Fruit fly (Drosophila melanogaster) whole organism, prepupa: ENCODE data around the gene pins.

Experiments
- Blimp-1 ChIP-seq: fragments of 200-800 bp; sonication (Bioruptor generic); optimal IDR thresholded peaks from 3 replicates; lab custom pipeline; 2017; ENCODE audit warnings: missing biosample characterization, missing genetic modification characterization, mild to moderate bottlenecking, moderate library complexity, missing genetic modification reagents
- CG10631 ChIP-seq: fragments of 200-800 bp; sonication (Bioruptor generic); optimal IDR thresholded peaks from 2 replicates; lab custom pipeline; 2016; ENCODE audit warnings: missing biosample characterization, missing genetic modification characterization
- CG10669 ChIP-seq: fragments of 200-800 bp; sonication (Bioruptor generic); optimal IDR thresholded peaks from 3 replicates; lab custom pipeline; 2018; ENCODE audit warnings: missing biosample characterization, mild to moderate bottlenecking, missing genetic modification characterization, moderate library complexity
- CG11294 ChIP-seq: fragments of 200-800 bp; sonication (Bioruptor generic); IDR thresholded peaks from 2 replicates; pipeline ENCODE4 v1.3.6; 2022; ENCODE audit warnings: missing biosample characterization, missing genetic modification characterization
- CG11762 ChIP-seq: fragments of 200-800 bp; sonication (Bioruptor generic); optimal IDR thresholded peaks from 3 replicates; lab custom pipeline; 2016; ENCODE audit warnings: missing biosample characterization, missing genetic modification characterization; ENCODE audit not compliant: insufficient read depth
- CG11902 ChIP-seq: fragments of 200-800 bp; sonication (Bioruptor generic); optimal IDR thresholded peaks from 3 replicates; lab custom pipeline; 2016; ENCODE audit warnings: missing biosample characterization, missing genetic modification characterization
- CG1621 ChIP-seq: fragments of 200-800 bp; sonication (Bioruptor generic); optimal IDR thresholded peaks from 3 replicates; lab custom pipeline; 2018; ENCODE audit warnings: missing biosample characterization, mild to moderate bottlenecking, missing genetic modification characterization
- CG16779 ChIP-seq: fragments of 200-800 bp; sonication (Bioruptor generic); optimal IDR thresholded peaks from 3 replicates; lab custom pipeline; 2017; ENCODE audit warnings: missing biosample characterization, mild to moderate bottlenecking, missing genetic modification characterization
- CG31627 ChIP-seq: fragments of 200-800 bp; sonication (Bioruptor generic); optimal IDR thresholded peaks from 3 replicates; lab custom pipeline; 2016; ENCODE audit warnings: missing biosample characterization, missing genetic modification characterization
- CG32006 ChIP-seq: fragments of 200-800 bp; sonication (Bioruptor generic); optimal IDR thresholded peaks from 3 replicates; lab custom pipeline; 2017; ENCODE audit warnings: missing biosample characterization, mild to moderate bottlenecking, missing genetic modification characterization
- CG3919 ChIP-seq: fragments of 200-800 bp; sonication (Bioruptor generic); optimal IDR thresholded peaks from 3 replicates; lab custom pipeline; 2016; ENCODE audit warnings: missing biosample characterization, missing genetic modification characterization
- CG6163 ChIP-seq: fragments of 200-800 bp; sonication (Bioruptor generic); IDR thresholded peaks from 3 replicates; pipeline ENCODE4 v1.3.6; 2022; ENCODE audit warnings: missing biosample characterization, missing genetic modification characterization
- CG6792 ChIP-seq: fragments of 200-800 bp; sonication (Bioruptor generic); optimal IDR thresholded peaks from 3 replicates; lab custom pipeline; 2016; ENCODE audit warnings: missing biosample characterization, missing genetic modification characterization
- CG6808 ChIP-seq: fragments of 200-800 bp; sonication (Bioruptor generic); optimal IDR thresholded peaks from 3 replicates; lab custom pipeline; 2017; ENCODE audit warnings: missing biosample characterization, missing genetic modification characterization, mild to moderate bottlenecking, moderate library complexity, missing genetic modification reagents
- CG6854 ChIP-seq: fragments of 200-800 bp; sonication (Bioruptor generic); optimal IDR thresholded peaks from 2 replicates; lab custom pipeline; 2017; ENCODE audit warnings: missing biosample characterization, mild to moderate bottlenecking, missing genetic modification characterization
- CG8119 ChIP-seq: fragments of 200-800 bp; sonication (Bioruptor generic); IDR thresholded peaks from 3 replicates; pipeline ENCODE4 v1.3.6; 2022; ENCODE audit warnings: missing biosample characterization, missing genetic modification characterization
- CG8319 ChIP-seq: fragments of 200-800 bp; sonication (Bioruptor generic); optimal IDR thresholded peaks from 3 replicates; lab custom pipeline; 2016; ENCODE audit warnings: missing biosample characterization, missing genetic modification characterization
- CG8632 ChIP-seq: fragments of 200-800 bp; sonication (Bioruptor generic); optimal IDR thresholded peaks from 3 replicates; lab custom pipeline; 2016; ENCODE audit warnings: missing biosample characterization, missing genetic modification characterization
- CG9139 ChIP-seq: fragments of 200-800 bp; sonication (Bioruptor generic); optimal IDR thresholded peaks from 3 replicates; lab custom pipeline; 2017; ENCODE audit warnings: missing biosample characterization, mild to moderate bottlenecking, missing genetic modification characterization
- Eip93F ChIP-seq: fragments of 200-800 bp; sonication (Bioruptor generic); optimal IDR thresholded peaks from 2 replicates; lab custom pipeline; 2016; ENCODE audit warnings: missing biosample characterization, mild to moderate bottlenecking, missing genetic modification characterization
- Ets21C ChIP-seq: fragments of 200-800 bp; sonication (Bioruptor generic); optimal IDR thresholded peaks from 3 replicates; lab custom pipeline; 2016; ENCODE audit warnings: missing biosample characterization, missing genetic modification characterization
- Gug ChIP-seq: fragments of 200-800 bp; sonication (Bioruptor generic); IDR thresholded peaks from 2 replicates; pipeline ENCODE4 v1.3.6; 2022; ENCODE audit warnings: missing biosample characterization, missing genetic modification characterization
- Hr38 ChIP-seq: sonication (Bioruptor generic); optimal IDR thresholded peaks from 2 replicates; lab custom pipeline; 2016; ENCODE audit warnings: missing biosample characterization, missing genetic modification characterization
- Hr39 ChIP-seq: fragments of 200-800 bp; sonication (Bioruptor generic); optimal IDR thresholded peaks from 2 replicates; lab custom pipeline; 2016; ENCODE audit warnings: missing biosample characterization, missing genetic modification characterization
- Hr4 ChIP-seq: fragments of 200-800 bp; sonication (Bioruptor generic); optimal IDR thresholded peaks from 3 replicates; lab custom pipeline; 2016; ENCODE audit warnings: missing biosample characterization, missing genetic modification characterization
- Met ChIP-seq: fragments of 200-800 bp; sonication (Bioruptor generic); optimal IDR thresholded peaks from 3 replicates; lab custom pipeline; 2016; ENCODE audit warnings: missing biosample characterization, missing genetic modification characterization
- OdsH ChIP-seq: fragments of 200-800 bp; sonication (Bioruptor generic); optimal IDR thresholded peaks from 3 replicates; lab custom pipeline; 2016; ENCODE audit warnings: missing biosample characterization, missing genetic modification characterization
- achi ChIP-seq: fragments of 200-800 bp; sonication (Bioruptor generic); optimal IDR thresholded peaks from 3 replicates; lab custom pipeline; 2016; ENCODE audit warnings: missing biosample characterization, missing genetic modification characterization
- acj6 ChIP-seq: fragments of 200-800 bp; sonication (Bioruptor generic); optimal IDR thresholded peaks from 3 replicates; lab custom pipeline; 2016; ENCODE audit warnings: missing biosample characterization, missing genetic modification characterization
- dac ChIP-seq: fragments of 200-800 bp; sonication (Bioruptor generic); optimal IDR thresholded peaks from 2 replicates; lab custom pipeline; 2017; ENCODE audit warnings: missing biosample characterization, mild to moderate bottlenecking, missing genetic modification characterization
- dsx ChIP-seq: fragments of 200-800 bp; optimal IDR thresholded peaks from 3 replicates; lab custom pipeline; 2019; ENCODE audit warnings: missing biosample characterization, mild to moderate bottlenecking, missing genetic modification characterization, moderate library complexity; ENCODE audit not compliant: poor library complexity, severe bottlenecking
- eg ChIP-seq: fragments of 200-800 bp; sonication (Bioruptor generic); IDR thresholded peaks from 3 replicates; pipeline ENCODE4 v1.3.6; 2022; ENCODE audit warnings: missing biosample characterization, missing genetic modification characterization
- esn ChIP-seq: fragments of 200-800 bp; sonication (Bioruptor generic); optimal IDR thresholded peaks from 2 replicates; lab custom pipeline; 2016; ENCODE audit warnings: missing biosample characterization, mild to moderate bottlenecking, missing genetic modification characterization, moderate library complexity
- fd59A ChIP-seq: fragments of 200-800 bp; sonication (Bioruptor generic); optimal IDR thresholded peaks from 2 replicates; lab custom pipeline; 2017; ENCODE audit warnings: missing biosample characterization, mild to moderate bottlenecking, missing genetic modification characterization, missing genetic modification reagents
- fd85E ChIP-seq: fragments of 200-800 bp; sonication (Bioruptor generic); optimal IDR thresholded peaks from 3 replicates; lab custom pipeline; 2016; ENCODE audit warnings: missing biosample characterization, missing genetic modification characterization
- fkh ChIP-seq: fragments of 200-800 bp; sonication (Bioruptor generic); optimal IDR thresholded peaks from 3 replicates; lab custom pipeline; 2017; ENCODE audit warnings: missing biosample characterization, mild to moderate bottlenecking, missing genetic modification characterization, moderate library complexity
- lz ChIP-seq: fragments of 200-800 bp; sonication (Bioruptor generic); optimal IDR thresholded peaks from 3 replicates; lab custom pipeline; 2016; ENCODE audit warnings: missing biosample characterization, missing genetic modification characterization
- net ChIP-seq: fragments of 200-800 bp; sonication (Bioruptor generic); optimal IDR thresholded peaks from 3 replicates; lab custom pipeline; 2016; ENCODE audit warnings: missing biosample characterization, missing genetic modification characterization
- pdm3 ChIP-seq: fragments of 200-800 bp; sonication (Bioruptor generic); optimal IDR thresholded peaks from 3 replicates; lab custom pipeline; 2016; ENCODE audit warnings: missing biosample characterization, missing genetic modification characterization
- spab ChIP-seq: fragments of 200-800 bp; sonication (Bioruptor generic); optimal IDR thresholded peaks from 2 replicates; lab custom pipeline; 2017; ENCODE audit warnings: missing biosample characterization, mild to moderate bottlenecking, missing genetic modification characterization, missing genetic modification reagents
- svp ChIP-seq: fragments of 200-800 bp; sonication (Bioruptor generic); peaks from one replicate; lab custom pipeline; 2016; ENCODE audit warnings: missing biosample characterization, missing genetic modification characterization
- vri ChIP-seq: fragments of 200-800 bp; sonication (Bioruptor generic); optimal IDR thresholded peaks from 3 replicates; lab custom pipeline; 2016; ENCODE audit warnings: missing biosample characterization, mild to moderate bottlenecking, missing genetic modification characterization

Gene pins

dm6 chr3R:27569706-27570105 is 12.9 kb upstream of the pins start (continued):
- TF ChIP-seq CG9139 (GFP tag; lab: Kevin White, UChicago) (peak; percentile 53), CG10669 (GFP tag; lab: Kevin White, UChicago) (peak; percentile 82), CG8119 (GFP tag; lab: Robert Waterston, UW) (peak; percentile 96), Hr4 (GFP tag; lab: Kevin White, UChicago) (peak; percentile 96), CG32006 (peak; percentile 94), svp (GFP tag; lab: Kevin White, UChicago) (no peak), CG8632 (GFP tag; lab: Kevin White, UChicago) (peak; percentile 74), Eip93F (GFP tag; lab: Kevin White, UChicago) (peak; percentile 45), CG3919 (GFP tag; lab: Kevin White, UChicago) (peak; percentile 95), net (peak; percentile 89), esn (peak; percentile 87), eg (GFP tag; lab: Robert Waterston, UW) (peak; percentile 98)

dm6 chr3R:27570692-27571091 is 11.9 kb upstream of the pins start:
- no peak for TF ChIP-seq CG11762 (GFP tag; lab: Kevin White, UChicago)
- no peak for TF ChIP-seq pdm3 (GFP tag; lab: Kevin White, UChicago)
- no peak for TF ChIP-seq Hr38
- no peak for TF ChIP-seq CG11294 (GFP tag; lab: Robert Waterston, UW)

dm6 chr3R:27579422-27579821 is 3.2 kb upstream of the pins start:
- peak; percentile 29 for TF ChIP-seq fkh (GFP tag; lab: Kevin White, UChicago)
- no peak for TF ChIP-seq esn

DNA sequence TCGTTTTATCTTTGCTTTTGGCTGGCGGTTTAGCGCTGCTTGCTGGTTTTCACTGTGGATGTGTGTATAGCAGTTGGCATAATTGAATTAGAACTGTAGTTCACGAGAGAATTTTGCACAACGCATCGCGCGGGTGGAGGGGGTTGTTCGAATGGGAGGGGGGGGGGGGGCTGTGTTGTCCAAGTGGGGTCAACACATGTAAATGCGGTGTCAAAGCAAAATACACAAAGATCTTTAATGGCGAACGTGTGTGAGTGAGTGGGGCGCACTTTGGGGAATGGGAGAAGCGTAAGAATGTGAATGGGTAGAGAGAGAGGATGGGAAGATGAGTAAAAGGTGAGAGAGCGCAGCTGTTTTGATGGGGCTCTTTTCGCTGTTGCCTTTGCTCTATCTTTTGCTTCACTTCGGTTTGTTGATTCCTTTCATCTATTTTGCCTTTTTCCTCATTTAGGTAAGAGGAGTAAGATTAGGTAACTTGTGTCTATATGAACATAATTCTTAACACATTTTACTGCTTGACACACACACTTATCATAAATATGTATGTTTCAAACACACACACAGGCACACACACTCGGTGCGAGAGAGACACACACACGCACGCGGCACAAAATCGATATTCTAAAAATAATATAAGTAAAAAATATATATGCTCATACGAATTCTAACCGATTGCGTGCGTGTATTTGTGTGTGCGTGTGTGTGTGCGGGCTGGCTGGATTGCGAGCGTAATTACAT is 2.2 kb upstream of the pins start:
- TF ChIP-seq CG31627 (GFP tag; lab: Kevin White, UChicago): no peak
- TF ChIP-seq vri (GFP tag; lab: Kevin White, UChicago): peak; percentile 31
- peak; percentile 72 for TF ChIP-seq svp (GFP tag; lab: Kevin White, UChicago)
- peak; percentile 28 for TF ChIP-seq fkh (GFP tag; lab: Kevin White, UChicago)
- TF ChIP-seq CG6854 (GFP tag; lab: Kevin White, UChicago): peak; percentile 27

DNA sequence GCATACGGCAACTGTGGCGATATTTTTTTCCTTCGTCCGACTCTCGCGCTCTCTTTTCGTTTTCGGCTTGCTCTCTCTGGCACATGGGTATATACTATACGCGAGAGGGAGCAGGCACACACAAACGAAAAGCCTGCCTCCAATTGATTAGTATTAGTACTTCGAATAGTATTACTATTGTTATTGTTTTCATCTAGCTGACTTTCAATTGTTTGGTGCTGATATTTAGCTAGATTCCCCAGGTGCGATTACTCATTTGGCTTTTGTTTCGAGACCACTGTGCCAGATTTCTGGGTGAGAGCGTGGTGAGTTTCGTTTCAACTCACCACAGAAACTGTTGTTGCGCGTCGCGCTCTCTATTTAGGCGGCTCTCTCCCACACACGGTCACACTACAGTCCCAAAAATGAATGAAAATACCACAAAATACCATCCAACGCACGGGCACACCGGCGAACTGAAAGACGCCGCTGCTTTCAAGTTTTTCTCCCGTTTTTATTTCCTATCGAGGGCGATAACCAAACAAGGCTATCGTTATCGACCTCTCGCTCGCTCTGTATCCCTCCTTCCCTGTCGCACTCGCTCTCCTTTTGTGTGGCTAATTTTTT is 1.3 kb upstream of the pins start:
- peak; percentile 71 for TF ChIP-seq CG6808 (GFP tag; lab: Kevin White, UChicago)
- TF ChIP-seq CG10631 (GFP tag; lab: Kevin White, UChicago): peak; percentile 43
- TF ChIP-seq spab (GFP tag; lab: Kevin White, UChicago): peak; percentile 52
- TF ChIP-seq fd85E (GFP tag; lab: Kevin White, UChicago): peak; percentile 42
- TF ChIP-seq Met (GFP tag; lab: Kevin White, UChicago): peak; percentile 84
- no peak for TF ChIP-seq fd59A
- TF ChIP-seq dsx (GFP tag; lab: Kevin White, UChicago): peak; percentile 71
- TF ChIP-seq CG1621 (tag; lab: Kevin White, UChicago): peak; percentile 68
- peak; percentile 69 for TF ChIP-seq CG8632 (GFP tag; lab: Kevin White, UChicago)
- peak; percentile 59 for TF ChIP-seq Hr39
- TF ChIP-seq dac (GFP tag; lab: Kevin White, UChicago): no peak
- TF ChIP-seq CG6163: no peak
- TF ChIP-seq achi (GFP tag; lab: Kevin White, UChicago): peak; percentile 84
- no peak for TF ChIP-seq Hr38
- TF ChIP-seq CG6792 (GFP tag; lab: Kevin White, UChicago): peak; percentile 74
- peak; percentile 30 for TF ChIP-seq CG11902
- TF ChIP-seq CG16779 (tag; lab: Kevin White, UChicago): peak; percentile 91
- peak; percentile 72 for TF ChIP-seq acj6 (GFP tag; lab: Kevin White, UChicago)
- no peak for TF ChIP-seq Blimp-1 (GFP tag; lab: Kevin White, UChicago)
- no peak for TF ChIP-seq Gug (GFP tag; lab: Robert Waterston, UW)
- peak; percentile 67 for TF ChIP-seq lz (GFP tag; lab: Kevin White, UChicago)
- peak; percentile 45 for TF ChIP-seq CG8319 (GFP tag; lab: Kevin White, UChicago)
- peak; percentile 85 for TF ChIP-seq svp (GFP tag; lab: Kevin White, UChicago)
- TF ChIP-seq Ets21C (GFP tag; lab: Kevin White, UChicago): peak; percentile 14
- TF ChIP-seq OdsH (GFP tag; lab: Kevin White, UChicago): peak; percentile 83
